Worm (Caenorhabditis elegans) whole organism, midembryonic: ENCODE measurements around the gene T23D5.3.

Experiments used
- T22C8.4 ChIP-seq: fragments of 200-800 bp; sonication (Bioruptor generic); IDR thresholded peaks from 2 replicates; pipeline ENCODE4 v1.3.6; 2022; ENCODE audit warnings: missing genetic modification characterization, missing compliant biosample characterization
- med-1 ChIP-seq: sonication (generic microtip); optimal IDR thresholded peaks from 2 replicates; lab custom pipeline; 2017; ENCODE audit warnings: missing genetic modification characterization, mild to moderate bottlenecking, missing compliant biosample characterization, antibody characterized with exemption, missing genetic modification reagents; ENCODE audit not compliant: insufficient read depth
- ref-1 ChIP-seq: fragments of 200-800 bp; sonication (Bioruptor generic); conservative IDR thresholded peaks from 2 replicates; pipeline ENCODE4 v1.3.6; 2022; ENCODE audit warnings: missing genetic modification reagents, missing genetic modification characterization, missing compliant biosample characterization
- tab-1 ChIP-seq: fragments of 200-800 bp; sonication (Bioruptor generic); IDR thresholded peaks from 2 replicates; pipeline ENCODE4 v1.3.6; 2022; ENCODE audit warnings: missing genetic modification characterization, missing compliant biosample characterization

- TF ChIP-seq ref-1 (no peak), tab-1 (no peak), T22C8.4 (no peak), med-1 (no peak)
Measured at ce11 chrV:15718562-15718961, 14.9 kb downstream of the T23D5.3 start, which contains the start of gene Y6E2A.5.
